Worm (Caenorhabditis elegans) whole organism, midembryonic: ENCODE measurements around the gene col-10.

Experiments used
- T22C8.4 ChIP-seq: fragments of 200-800 bp; sonication (Bioruptor generic); IDR thresholded peaks from 2 replicates; pipeline ENCODE4 v1.3.6; 2022; ENCODE audit warnings: missing genetic modification characterization, missing compliant biosample characterization
- cog-1 ChIP-seq: sonication (generic microtip); optimal IDR thresholded peaks from 2 replicates; lab custom pipeline; 2016; ENCODE audit warnings: missing genetic modification characterization, missing compliant biosample characterization
- flt-1 ChIP-seq: fragments of 200-800 bp; sonication (Bioruptor generic); IDR thresholded peaks from 2 replicates; pipeline ENCODE4 v1.3.6; 2022; ENCODE audit warnings: missing genetic modification characterization, missing compliant biosample characterization
- klf-2 ChIP-seq: fragments of 200-800 bp; sonication (Bioruptor generic); conservative IDR thresholded peaks from 2 replicates; pipeline ENCODE4 v1.3.6; 2022; ENCODE audit warnings: missing genetic modification reagents, missing genetic modification characterization, missing compliant biosample characterization
- med-1 ChIP-seq: sonication (generic microtip); optimal IDR thresholded peaks from 2 replicates; lab custom pipeline; 2017; ENCODE audit warnings: missing genetic modification characterization, mild to moderate bottlenecking, missing compliant biosample characterization, antibody characterized with exemption, missing genetic modification reagents; ENCODE audit not compliant: insufficient read depth
- ref-1 ChIP-seq: fragments of 200-800 bp; sonication (Bioruptor generic); conservative IDR thresholded peaks from 2 replicates; pipeline ENCODE4 v1.3.6; 2022; ENCODE audit warnings: missing genetic modification reagents, missing genetic modification characterization, missing compliant biosample characterization
- tab-1 ChIP-seq: fragments of 200-800 bp; sonication (Bioruptor generic); IDR thresholded peaks from 2 replicates; pipeline ENCODE4 v1.3.6; 2022; ENCODE audit warnings: missing genetic modification characterization, missing compliant biosample characterization
- ztf-23 ChIP-seq: fragments of 200-800 bp; sonication (Bioruptor generic); IDR thresholded peaks from 2 replicates; pipeline ENCODE4 v1.3.6; 2022; ENCODE audit warnings: missing genetic modification reagents, missing genetic modification characterization, missing compliant biosample characterization
- ztf-29 ChIP-seq: fragments of 200-800 bp; sonication (Bioruptor generic); IDR thresholded peaks from 2 replicates; pipeline ENCODE4 v1.3.6; 2022; ENCODE audit warnings: missing genetic modification reagents, missing genetic modification characterization, missing compliant biosample characterization

Gene col-10

ce11 chrV:9186028-9186427 lies 20.9 kb upstream of the col-10 start:
- no peak for TF ChIP-seq med-1 (GFP tag; lab: Kevin White, UChicago)
- no peak for TF ChIP-seq ztf-23 (GFP tag; lab: Robert Waterston, UW)
- TF ChIP-seq ref-1 (GFP tag; lab: Robert Waterston, UW), result no peak
- TF ChIP-seq tab-1 (GFP tag; lab: Robert Waterston, UW), result no peak
- no peak for TF ChIP-seq ztf-29 (GFP tag; lab: Robert Waterston, UW)
- no peak for TF ChIP-seq cog-1 (tag; lab: Kevin White, UChicago)
- TF ChIP-seq T22C8.4, result no peak
- TF ChIP-seq flt-1 (GFP tag; lab: Robert Waterston, UW), result no peak
- no peak for TF ChIP-seq klf-2 (GFP tag; lab: Robert Waterston, UW)

ce11 chrV:9183718-9184441 lies 18.8 kb upstream of the col-10 start:
- TF ChIP-seq klf-2 (GFP tag; lab: Robert Waterston, UW) (no peak), tab-1 (GFP tag; lab: Robert Waterston, UW) (no peak), ref-1 (GFP tag; lab: Robert Waterston, UW) (no peak)

- TF ChIP-seq ztf-29 (GFP tag; lab: Robert Waterston, UW) (no peak), tab-1 (GFP tag; lab: Robert Waterston, UW) (no peak), flt-1 (GFP tag; lab: Robert Waterston, UW) (no peak), T22C8.4 (no peak), ref-1 (GFP tag; lab: Robert Waterston, UW) (no peak), ztf-23 (GFP tag; lab: Robert Waterston, UW) (no peak), cog-1 (tag; lab: Kevin White, UChicago) (no peak), klf-2 (GFP tag; lab: Robert Waterston, UW) (no peak), med-1 (GFP tag; lab: Kevin White, UChicago) (no peak)
Observed at ce11 chrV:9181669-9182250, 16.7 kb upstream of the col-10 start, which contains the start of gene ptr-1. ptr-1 (minus strand) TSS chrV:9181719.

ce11 chrV:9175218-9175837 lies 10.2 kb upstream of the col-10 start, which contains the start of gene spas-1:
spas-1 (plus strand) TSS chrV:9175789.
- TF ChIP-seq cog-1 (tag; lab: Kevin White, UChicago), result peak; percentile 68
- peak; percentile 78 for TF ChIP-seq tab-1 (GFP tag; lab: Robert Waterston, UW)
- TF ChIP-seq med-1 (GFP tag; lab: Kevin White, UChicago), result peak; percentile 6
- no peak; the same call in 1 of the 2 replicates for TF ChIP-seq flt-1 (GFP tag; lab: Robert Waterston, UW)
- no peak for TF ChIP-seq klf-2 (GFP tag; lab: Robert Waterston, UW)
- peak; percentile 72; the same call in 1 of the 2 replicates for TF ChIP-seq ztf-23 (GFP tag; lab: Robert Waterston, UW)
- TF ChIP-seq ztf-29 (GFP tag; lab: Robert Waterston, UW), result no peak
- TF ChIP-seq T22C8.4, result peak; percentile 78
- no peak for TF ChIP-seq ref-1 (GFP tag; lab: Robert Waterston, UW)

- no peak for TF ChIP-seq flt-1 (GFP tag; lab: Robert Waterston, UW)
- no peak for TF ChIP-seq cog-1 (tag; lab: Kevin White, UChicago)
- no peak for TF ChIP-seq T22C8.4
- TF ChIP-seq klf-2 (GFP tag; lab: Robert Waterston, UW), result no peak
- no peak for TF ChIP-seq ztf-23 (GFP tag; lab: Robert Waterston, UW)
- no peak for TF ChIP-seq tab-1 (GFP tag; lab: Robert Waterston, UW)
- TF ChIP-seq med-1 (GFP tag; lab: Kevin White, UChicago), result no peak
- no peak for TF ChIP-seq ref-1 (GFP tag; lab: Robert Waterston, UW)
- TF ChIP-seq ztf-29 (GFP tag; lab: Robert Waterston, UW), result no peak
Observed at ce11 chrV:9173789-9174188, 8.7 kb upstream of the col-10 start, which contains the start of gene pqn-16. pqn-16 (plus strand) TSS chrV:9174089.

- TF ChIP-seq tab-1 (GFP tag; lab: Robert Waterston, UW) (no peak), med-1 (GFP tag; lab: Kevin White, UChicago) (no peak), cog-1 (tag; lab: Kevin White, UChicago) (no peak), ztf-23 (GFP tag; lab: Robert Waterston, UW) (no peak), klf-2 (GFP tag; lab: Robert Waterston, UW) (no peak), T22C8.4 (no peak), ztf-29 (GFP tag; lab: Robert Waterston, UW) (no peak), flt-1 (GFP tag; lab: Robert Waterston, UW) (no peak), ref-1 (GFP tag; lab: Robert Waterston, UW) (no peak)
Observed at ce11 chrV:9172989-9173388, 7.9 kb upstream of the col-10 start, which contains the start of gene gad-3. gad-3 (minus strand) TSS chrV:9173005.

ce11 chrV:9168089-9168488 lies 3.0 kb upstream of the col-10 start, which contains the start of gene B0222.11:
B0222.11 (minus strand) TSS chrV:9168189.
- no peak for TF ChIP-seq cog-1 (tag; lab: Kevin White, UChicago)
- no peak for TF ChIP-seq klf-2 (GFP tag; lab: Robert Waterston, UW)
- no peak for TF ChIP-seq T22C8.4
- TF ChIP-seq ztf-23 (GFP tag; lab: Robert Waterston, UW), result no peak
- no peak for TF ChIP-seq ref-1 (GFP tag; lab: Robert Waterston, UW)
- TF ChIP-seq tab-1 (GFP tag; lab: Robert Waterston, UW), result no peak
- no peak for TF ChIP-seq flt-1 (GFP tag; lab: Robert Waterston, UW)
- no peak for TF ChIP-seq ztf-29 (GFP tag; lab: Robert Waterston, UW)
- TF ChIP-seq med-1 (GFP tag; lab: Kevin White, UChicago), result no peak

- TF ChIP-seq ztf-29 (GFP tag; lab: Robert Waterston, UW) (no peak), med-1 (GFP tag; lab: Kevin White, UChicago) (no peak), ztf-23 (GFP tag; lab: Robert Waterston, UW) (no peak), ref-1 (GFP tag; lab: Robert Waterston, UW) (no peak), tab-1 (GFP tag; lab: Robert Waterston, UW) (no peak), klf-2 (GFP tag; lab: Robert Waterston, UW) (no peak), cog-1 (tag; lab: Kevin White, UChicago) (no peak), flt-1 (GFP tag; lab: Robert Waterston, UW) (no peak), T22C8.4 (no peak)
Observed at ce11 chrV:9166306-9166705, 1.2 kb upstream of the col-10 start.
